Worm (Caenorhabditis elegans) whole organism, L4 larva: ENCODE data around the gene Y66D12A.21.

Experiments
- F49E8.2 ChIP-seq: sonication (generic microtip); optimal IDR thresholded peaks from 2 replicates; lab custom pipeline; 2016; ENCODE audit warnings: missing compliant biosample characterization, mild to moderate bottlenecking, missing genetic modification characterization, borderline replicate concordance
- zip-2 ChIP-seq: fragments of 150-350 bp; optimal IDR thresholded peaks from 2 replicates; lab custom pipeline; 2014; ENCODE audit warnings: missing biosample characterization, missing genetic modification characterization

- TF ChIP-seq zip-2 (tag; lab: Kevin White, UChicago) = no peak
- no peak for TF ChIP-seq F49E8.2 (tag; lab: Kevin White, UChicago)
Observed at ce11 chrIII:11459802-11460201, 45.3 kb downstream of the Y66D12A.21 start.
